Fruit fly (Drosophila melanogaster) whole organism, embryonic: ENCODE results near the gene CG32147.
A peak's percentile ranks its signal among the peaks of the same experiment; 100 is the strongest.

Experiments
- Aef1 ChIP-seq: fragments of 200-800 bp; sonication (Bioruptor generic); IDR thresholded peaks from 3 replicates; pipeline ENCODE4 v1.3.6; 2022; ENCODE audit warnings: missing biosample characterization, missing genetic modification characterization
- Antp ChIP-seq: fragments of 200-800 bp; sonication (Bioruptor generic); optimal IDR thresholded peaks from 3 replicates; lab custom pipeline; 2016; ENCODE audit warnings: missing biosample characterization, missing genetic modification characterization
- Atf-2 ChIP-seq: fragments of 200-800 bp; sonication (Bioruptor generic); optimal IDR thresholded peaks from 2 replicates; lab custom pipeline; 2016; ENCODE audit warnings: missing biosample characterization, missing genetic modification characterization
- Bteb2 ChIP-seq: fragments of 200-800 bp; sonication (Bioruptor generic); optimal IDR thresholded peaks from 2 replicates; lab custom pipeline; 2016; ENCODE audit warnings: missing biosample characterization, missing genetic modification characterization
- CG11504 ChIP-seq: fragments of 200-800 bp; sonication (Bioruptor generic); optimal IDR thresholded peaks from 3 replicates; lab custom pipeline; 2019; ENCODE audit warnings: missing biosample characterization, mild to moderate bottlenecking, missing genetic modification characterization, moderate library complexity
- CG13624 ChIP-seq: fragments of 200-800 bp; sonication (Bioruptor generic); optimal IDR thresholded peaks from 2 replicates; lab custom pipeline; 2016; ENCODE audit warnings: missing biosample characterization, missing genetic modification characterization
- CG17359 ChIP-seq: fragments of 200-800 bp; sonication (Bioruptor generic); optimal IDR thresholded peaks from 3 replicates; lab custom pipeline; 2018; ENCODE audit warnings: missing biosample characterization, mild to moderate bottlenecking, missing genetic modification characterization, moderate library complexity
- CG17829 ChIP-seq: fragments of 200-800 bp; optimal IDR thresholded peaks from 2 replicates; lab custom pipeline; 2019; ENCODE audit warnings: missing biosample characterization, mild to moderate bottlenecking, missing genetic modification characterization, moderate library complexity
- CG17912 ChIP-seq: fragments of 200-800 bp; sonication (Bioruptor generic); optimal IDR thresholded peaks from 2 replicates; lab custom pipeline; 2018; ENCODE audit warnings: missing biosample characterization, mild to moderate bottlenecking, missing genetic modification characterization
- CG1792 ChIP-seq: fragments of 200-800 bp; sonication (Bioruptor generic); optimal IDR thresholded peaks from 2 replicates; lab custom pipeline; 2016; ENCODE audit warnings: missing biosample characterization, missing genetic modification characterization
- CG18476 ChIP-seq: fragments of 200-800 bp; sonication (Bioruptor generic); optimal IDR thresholded peaks from 2 replicates; lab custom pipeline; 2016; ENCODE audit warnings: missing biosample characterization, mild to moderate bottlenecking, missing genetic modification characterization
- CG18599 ChIP-seq: fragments of 200-800 bp; sonication (Bioruptor generic); optimal IDR thresholded peaks from 3 replicates; lab custom pipeline; 2017; ENCODE audit warnings: missing biosample characterization, missing genetic modification characterization, mild to moderate bottlenecking, moderate library complexity, missing genetic modification reagents
- CG2116 ChIP-seq: fragments of 200-800 bp; sonication (Bioruptor generic); optimal IDR thresholded peaks from 3 replicates; lab custom pipeline; 2018; ENCODE audit warnings: missing biosample characterization, mild to moderate bottlenecking, missing genetic modification characterization
- CG32767 ChIP-seq: fragments of 200-800 bp; sonication (Bioruptor generic); IDR thresholded peaks from 2 replicates; pipeline ENCODE4 v1.3.6; 2022; ENCODE audit warnings: missing biosample characterization, missing genetic modification characterization
- CG34422 ChIP-seq: fragments of 200-800 bp; sonication (Bioruptor generic); IDR thresholded peaks from 3 replicates; pipeline ENCODE4 v1.3.6; 2022; ENCODE audit warnings: missing biosample characterization, missing genetic modification characterization
- CG3838 ChIP-seq: fragments of 200-800 bp; sonication (Bioruptor generic); optimal IDR thresholded peaks from 3 replicates; lab custom pipeline; 2016; ENCODE audit warnings: missing biosample characterization, missing genetic modification characterization
- CG6765 ChIP-seq: fragments of 200-800 bp; sonication (Bioruptor generic); optimal IDR thresholded peaks from 3 replicates; lab custom pipeline; 2017; ENCODE audit warnings: missing biosample characterization, mild to moderate bottlenecking, missing genetic modification characterization
- CG6854 ChIP-seq: fragments of 200-800 bp; sonication (Bioruptor generic); optimal IDR thresholded peaks from 3 replicates; lab custom pipeline; 2017; ENCODE audit warnings: missing biosample characterization, mild to moderate bottlenecking, missing genetic modification characterization
- CG9817 ChIP-seq: fragments of 200-800 bp; sonication (Bioruptor generic); optimal IDR thresholded peaks from 2 replicates; lab custom pipeline; 2018; ENCODE audit warnings: missing biosample characterization, mild to moderate bottlenecking, missing genetic modification characterization, moderate library complexity
- CoRest ChIP-seq: fragments of 200-800 bp; sonication (Bioruptor generic); optimal IDR thresholded peaks from 3 replicates; lab custom pipeline; 2018; ENCODE audit warnings: missing biosample characterization, mild to moderate bottlenecking, missing genetic modification characterization, moderate library complexity
- D ChIP-seq, 2 experiments: fragments of 200-800 bp in 1 of 2; fragments of >200 bp in 1 of 2; sonication (Bioruptor generic) in 1 of 2; optimal IDR thresholded peaks; 2 replicates in 1 of 2; 3 replicates in 1 of 2; lab custom pipeline; 2017; ENCODE audit warnings: mild to moderate bottlenecking in 1 of 2, missing biosample characterization in 1 of 2, missing genetic modification characterization in 1 of 2, missing genetic modification reagents in 1 of 2
- Dll ChIP-seq: fragments of 200-800 bp; sonication (Bioruptor generic); IDR thresholded peaks from 4 replicates; pipeline ENCODE4 v1.3.6; 2022; ENCODE audit warnings: missing biosample characterization, missing genetic modification characterization; ENCODE audit not compliant: partially characterized antibody
- Doc3 ChIP-seq: fragments of 200-800 bp; sonication (Bioruptor generic); IDR thresholded peaks from 3 replicates; pipeline ENCODE4 v1.3.6; 2022; ENCODE audit warnings: missing biosample characterization, missing genetic modification characterization; ENCODE audit not compliant: partially characterized antibody
- Dp ChIP-seq: fragments of 200-800 bp; sonication (Bioruptor generic); optimal IDR thresholded peaks from 2 replicates; lab custom pipeline; 2018; ENCODE audit warnings: missing biosample characterization, mild to moderate bottlenecking, missing genetic modification characterization, moderate library complexity
- Dref ChIP-seq: fragments of 200-800 bp; sonication (Bioruptor generic); IDR thresholded peaks from 2 replicates; pipeline ENCODE4 v1.3.6; 2022; ENCODE audit warnings: missing biosample characterization, missing genetic modification characterization
- Eip74EF ChIP-seq, 2 experiments: fragments of 200-800 bp in 1 of 2; fragments of >200 bp in 1 of 2; sonication (Bioruptor generic) in 1 of 2; optimal IDR thresholded peaks; 2 replicates each; lab custom pipeline; 2017 to 2019; ENCODE audit warnings: missing biosample characterization in 2 of 2, missing genetic modification characterization in 2 of 2, mild to moderate bottlenecking in 1 of 2, moderate library complexity in 1 of 2
- Fer3 ChIP-seq: fragments of 200-800 bp; sonication (Bioruptor generic); optimal IDR thresholded peaks from 2 replicates; lab custom pipeline; 2018; ENCODE audit warnings: missing biosample characterization, mild to moderate bottlenecking, missing genetic modification characterization, moderate library complexity
- Hsf ChIP-seq: fragments of 200-800 bp; sonication (Bioruptor generic); optimal IDR thresholded peaks from 3 replicates; lab custom pipeline; 2016; ENCODE audit warnings: missing biosample characterization, missing genetic modification characterization
- Spps ChIP-seq: fragments of 200-800 bp; sonication (Bioruptor generic); optimal IDR thresholded peaks from 2 replicates; lab custom pipeline; 2018; ENCODE audit warnings: missing biosample characterization, mild to moderate bottlenecking, missing genetic modification characterization
- Tbp ChIP-seq: fragments of >200 bp; optimal IDR thresholded peaks from 2 replicates; lab custom pipeline; 2018; ENCODE audit warnings: missing biosample characterization, missing genetic modification characterization
- Xrp1 ChIP-seq: fragments of 200-800 bp; sonication (Bioruptor generic); IDR thresholded peaks from 2 replicates; pipeline ENCODE4 v1.3.6; 2022; ENCODE audit warnings: missing biosample characterization, missing genetic modification characterization
- abd-A ChIP-seq: fragments of 200-800 bp; sonication (Bioruptor generic); optimal IDR thresholded peaks from 3 replicates; lab custom pipeline; 2019; ENCODE audit warnings: missing biosample characterization, mild to moderate bottlenecking, missing genetic modification characterization, moderate library complexity
- cas ChIP-seq: fragments of 200-800 bp; sonication (Bioruptor generic); IDR thresholded peaks from 2 replicates; pipeline ENCODE4 v1.3.6; 2022; ENCODE audit warnings: missing biosample characterization, missing genetic modification characterization
- dimm ChIP-seq: fragments of 200-800 bp; sonication (Bioruptor generic); IDR thresholded peaks from 2 replicates; pipeline ENCODE4 v1.3.6; 2022; ENCODE audit warnings: missing biosample characterization, missing genetic modification characterization
- en ChIP-seq: fragments of 200-800 bp; sonication (Bioruptor generic); optimal IDR thresholded peaks from 2 replicates; lab custom pipeline; 2016; ENCODE audit warnings: missing biosample characterization, missing genetic modification characterization
- fd96Cb ChIP-seq: fragments of 200-800 bp; sonication (Bioruptor generic); optimal IDR thresholded peaks from 2 replicates; lab custom pipeline; 2018; ENCODE audit warnings: missing biosample characterization, mild to moderate bottlenecking, missing genetic modification characterization, moderate library complexity
- onecut ChIP-seq: fragments of 200-800 bp; sonication (Bioruptor generic); IDR thresholded peaks from 2 replicates; pipeline ENCODE4 v1.3.6; 2022; ENCODE audit warnings: missing biosample characterization, missing genetic modification characterization
- pan ChIP-seq, 4 experiments: fragments of >200 bp in 3 of 4; fragments of 200-800 bp in 1 of 4; sonication (Bioruptor generic) in 1 of 4; optimal IDR thresholded peaks in 3 of 4; IDR thresholded peaks in 1 of 4; 2 replicates each; pipeline versions ENCODE4 v1.3.6 to Lab custom; 2017 to 2022; ENCODE audit warnings: missing biosample characterization in 2 of 4, missing genetic modification characterization in 2 of 4, mixed read lengths in 1 of 4
- pfk ChIP-seq: fragments of 200-800 bp; sonication (Bioruptor generic); optimal IDR thresholded peaks from 2 replicates; lab custom pipeline; 2018; ENCODE audit warnings: missing biosample characterization, mild to moderate bottlenecking, missing genetic modification characterization, moderate library complexity
- prd ChIP-seq, 3 experiments: fragments of >200 bp in 2 of 3; fragments of 200-800 bp in 1 of 3; sonication (Bioruptor generic) in 1 of 3; optimal IDR thresholded peaks in 2 of 3; IDR thresholded peaks in 1 of 3; 2 replicates in 2 of 3; 3 replicates in 1 of 3; pipeline versions ENCODE4 v1.3.6 to Lab custom; 2017 to 2022; ENCODE audit warnings: missing biosample characterization in 1 of 3, missing genetic modification characterization in 1 of 3
- ranshi ChIP-seq: fragments of 200-800 bp; sonication (Bioruptor generic); IDR thresholded peaks from 2 replicates; pipeline ENCODE4 v1.3.6; 2022; ENCODE audit warnings: missing biosample characterization, missing genetic modification characterization
- salm ChIP-seq: fragments of 200-800 bp; sonication (Bioruptor generic); optimal IDR thresholded peaks from 2 replicates; lab custom pipeline; 2018; ENCODE audit warnings: missing biosample characterization, mild to moderate bottlenecking, missing genetic modification characterization
- slou ChIP-seq: fragments of 200-800 bp; sonication (Bioruptor generic); optimal IDR thresholded peaks from 3 replicates; lab custom pipeline; 2016; ENCODE audit warnings: missing biosample characterization, missing genetic modification characterization
- sna ChIP-seq: fragments of 200-800 bp; sonication (Bioruptor generic); IDR thresholded peaks from 2 replicates; pipeline ENCODE4 v1.3.6; 2022; ENCODE audit warnings: missing biosample characterization, missing genetic modification characterization; ENCODE audit not compliant: partially characterized antibody
- usp ChIP-seq: fragments of >200 bp; optimal IDR thresholded peaks from 2 replicates; lab custom pipeline; 2017; ENCODE audit warnings: missing biosample characterization, missing genetic modification characterization
- zfh1 ChIP-seq: fragments of 200-800 bp; sonication (Bioruptor generic); IDR thresholded peaks from 3 replicates; pipeline ENCODE4 v1.3.6; 2022; ENCODE audit warnings: missing biosample characterization, missing genetic modification characterization

The CG32147 gene

dm6 chr3L:15098659-15099512, 45.0 kb downstream of the CG32147 start (continued):
- TF ChIP-seq pan (optimal IDR thresholded peaks at IDR 0.05; lab: Kevin White, UChicago) = no peak
- peak in 1 of 2 experiments; percentile 91 for TF ChIP-seq pan (GFP tag; optimal IDR thresholded peaks at IDR 0.05 in 1 of 2, IDR thresholded peaks at IDR 0.05 in 1 of 2)
- peak; percentile 19 for TF ChIP-seq CG1792 (GFP tag; lab: Kevin White, UChicago)
- no peak for TF ChIP-seq prd (optimal IDR thresholded peaks at IDR 0.05; lab: Kevin White, UChicago)
- TF ChIP-seq prd (GFP tag; IDR thresholded peaks at IDR 0.05; lab: Robert Waterston, UW) = peak; percentile 80
- TF ChIP-seq Xrp1 (GFP tag; lab: Robert Waterston, UW) = peak; percentile 94
- TF ChIP-seq abd-A (tag; lab: Kevin White, UChicago) = peak; percentile 53
- TF ChIP-seq Dp = no peak
- no peak for TF ChIP-seq usp
- peak; percentile 88 for TF ChIP-seq salm (tag; lab: Kevin White, UChicago)
- TF ChIP-seq cas (GFP tag; lab: Robert Waterston, UW) = peak; percentile 43; the same call in 1 of the 2 replicates
- peak; percentile 97 for TF ChIP-seq CG17829 (tag; lab: Kevin White, UChicago)
- no peak for TF ChIP-seq Dref
- TF ChIP-seq CG9817 (tag; lab: Kevin White, UChicago) = peak; percentile 72
- TF ChIP-seq slou (GFP tag; lab: Kevin White, UChicago) = no peak
- TF ChIP-seq Aef1 (GFP tag; lab: Robert Waterston, UW) = no peak; the same call in 1 of the 3 replicates
- peak; percentile 90 for TF ChIP-seq zfh1 (GFP tag; lab: Robert Waterston, UW)
- no peak for TF ChIP-seq D (optimal IDR thresholded peaks at IDR 0.05; lab: Kevin White, UChicago)
- TF ChIP-seq D (GFP tag; optimal IDR thresholded peaks at IDR 0.05; lab: Kevin White, UChicago) = peak; percentile 93
- peak; percentile 91 for TF ChIP-seq CG11504 (tag; lab: Kevin White, UChicago)
- peak; percentile 92 for TF ChIP-seq CG18599
- TF ChIP-seq Dll (GFP tag; lab: Robert Waterston, UW) = peak; percentile 47; the same call in 3 of the 4 replicates
- TF ChIP-seq onecut (GFP tag; lab: Robert Waterston, UW) = peak; percentile 69; the same call in 1 of the 2 replicates
- peak; percentile 88 for TF ChIP-seq CG6765 (GFP tag; lab: Kevin White, UChicago)
- TF ChIP-seq pfk (GFP tag; lab: Kevin White, UChicago) = peak; percentile 40
- TF ChIP-seq ranshi (GFP tag; lab: Robert Waterston, UW) = peak; percentile 89; the same call in 1 of the 2 replicates
- TF ChIP-seq sna (GFP tag; lab: Robert Waterston, UW) = peak; percentile 34
- peak; percentile 32 for TF ChIP-seq Antp
- TF ChIP-seq dimm = no peak
- peak; percentile 91 for TF ChIP-seq CG17359 (tag; lab: Kevin White, UChicago)
- peak; percentile 0 for TF ChIP-seq Atf-2
- TF ChIP-seq CoRest (tag; lab: Kevin White, UChicago) = peak; percentile 83
- no peak for TF ChIP-seq Tbp (GFP tag; lab: Kevin White, UChicago)
- TF ChIP-seq CG6854 (GFP tag; lab: Kevin White, UChicago) = peak; percentile 81
- peak in 1 of 2 experiments; percentile 90 for TF ChIP-seq Eip74EF (GFP tag; optimal IDR thresholded peaks at IDR 0.05; lab: Kevin White, UChicago)
- peak; percentile 76 for TF ChIP-seq CG18476
- TF ChIP-seq CG32767 (GFP tag; lab: Robert Waterston, UW) = peak; percentile 87
- peak; percentile 89 for TF ChIP-seq Fer3 (tag; lab: Kevin White, UChicago)
- peak; percentile 93 for TF ChIP-seq Spps
- peak; percentile 2 for TF ChIP-seq CG17912 (GFP tag; lab: Kevin White, UChicago)
- TF ChIP-seq CG13624 (GFP tag; lab: Kevin White, UChicago) = no peak
- TF ChIP-seq en (GFP tag; lab: Kevin White, UChicago) = no peak
- TF ChIP-seq CG3838 = no peak
- TF ChIP-seq Hsf (GFP tag; lab: Kevin White, UChicago) = peak; percentile 45
- TF ChIP-seq CG34422 (GFP tag; lab: Robert Waterston, UW) = peak; percentile 86
- peak; percentile 76 for TF ChIP-seq CG2116 (GFP tag; lab: Kevin White, UChicago)
- TF ChIP-seq Bteb2 = no peak
- TF ChIP-seq Doc3 (GFP tag; lab: Robert Waterston, UW) = no peak
- peak; percentile 94 for TF ChIP-seq fd96Cb
